Worm (Caenorhabditis elegans) whole organism, mixed stage, embryonic: ENCODE results near the gene garr-1.

ENCODE experiments used
- M03D4.4 ChIP-seq: sonication (generic microtip); optimal IDR thresholded peaks from 2 replicates; lab custom pipeline; 2017; ENCODE audit warnings: mild to moderate bottlenecking, missing genetic modification characterization, missing compliant biosample characterization
- bed-3 ChIP-seq: fragments of 200-800 bp; sonication (Bioruptor generic); optimal IDR thresholded peaks from 3 replicates; lab custom pipeline; 2018; ENCODE audit warnings: mild to moderate bottlenecking, missing genetic modification characterization, moderate library complexity, missing compliant biosample characterization
- blmp-1 ChIP-seq: fragments of 150-350 bp; optimal IDR thresholded peaks from 2 replicates; lab custom pipeline; 2014; ENCODE audit warnings: missing biosample characterization, missing genetic modification characterization
- ceh-39 ChIP-seq: fragments of 150-350 bp; optimal IDR thresholded peaks from 2 replicates; lab custom pipeline; 2014; ENCODE audit warnings: missing biosample characterization, missing genetic modification characterization
- ceh-43 ChIP-seq: fragments of 200-800 bp; sonication (Bioruptor generic); optimal IDR thresholded peaks from 2 replicates; lab custom pipeline; 2018; ENCODE audit warnings: mild to moderate bottlenecking, missing genetic modification characterization, moderate library complexity, missing compliant biosample characterization
- ceh-83 ChIP-seq: fragments of 200-800 bp; sonication (Bioruptor generic); optimal IDR thresholded peaks from 2 replicates; lab custom pipeline; 2018; ENCODE audit warnings: mild to moderate bottlenecking, missing genetic modification characterization, missing compliant biosample characterization
- ces-1 ChIP-seq: fragments of 150-350 bp; optimal IDR thresholded peaks from 2 replicates; lab custom pipeline; 2014; ENCODE audit warnings: missing biosample characterization, missing genetic modification reagents, missing genetic modification characterization
- cnd-1 ChIP-seq: fragments of 200-800 bp; sonication (Bioruptor generic); optimal IDR thresholded peaks from 2 replicates; lab custom pipeline; 2018; ENCODE audit warnings: mild to moderate bottlenecking, missing genetic modification characterization, missing compliant biosample characterization
- drap-1 ChIP-seq: fragments of 200-800 bp; sonication (Bioruptor generic); optimal IDR thresholded peaks from 3 replicates; lab custom pipeline; 2018; ENCODE audit warnings: mild to moderate bottlenecking, missing genetic modification characterization, missing compliant biosample characterization
- elt-1 ChIP-seq: sonication (generic microtip); optimal IDR thresholded peaks from 2 replicates; lab custom pipeline; 2017; ENCODE audit warnings: missing genetic modification characterization, mild to moderate bottlenecking, missing compliant biosample characterization, antibody characterized with exemption, moderate library complexity, borderline replicate concordance; ENCODE audit not compliant: insufficient read depth
- elt-3 ChIP-seq: fragments of 150-350 bp; optimal IDR thresholded peaks from 2 replicates; lab custom pipeline; 2014; ENCODE audit warnings: missing biosample characterization, missing genetic modification characterization
- flh-1 ChIP-seq: fragments of 200-800 bp; sonication (Bioruptor generic); optimal IDR thresholded peaks from 2 replicates; lab custom pipeline; 2018; ENCODE audit warnings: mild to moderate bottlenecking, missing genetic modification characterization, moderate library complexity, missing compliant biosample characterization
- ham-2 ChIP-seq: fragments of 200-800 bp; sonication (Bioruptor generic); optimal IDR thresholded peaks from 2 replicates; lab custom pipeline; 2018; ENCODE audit warnings: mild to moderate bottlenecking, missing genetic modification characterization, missing compliant biosample characterization
- hlh-1 ChIP-seq: fragments of 150-350 bp; optimal IDR thresholded peaks from 2 replicates; lab custom pipeline; 2014; ENCODE audit warnings: missing biosample characterization, missing genetic modification reagents, missing genetic modification characterization
- lin-13 ChIP-seq: fragments of 150-350 bp; optimal IDR thresholded peaks from 2 replicates; lab custom pipeline; 2014; ENCODE audit warnings: missing biosample characterization, missing genetic modification characterization
- lin-32 ChIP-seq: fragments of 200-800 bp; sonication (Bioruptor generic); optimal IDR thresholded peaks from 2 replicates; lab custom pipeline; 2018; ENCODE audit warnings: mild to moderate bottlenecking, missing genetic modification characterization, missing compliant biosample characterization
- lsy-2 ChIP-seq: fragments of 150-350 bp; optimal IDR thresholded peaks from 2 replicates; lab custom pipeline; 2014; ENCODE audit warnings: missing biosample characterization, missing genetic modification characterization
- mab-5 ChIP-seq: fragments of 150-350 bp; optimal IDR thresholded peaks from 2 replicates; lab custom pipeline; 2014; ENCODE audit warnings: missing biosample characterization, missing genetic modification characterization
- mep-1 ChIP-seq: fragments of 150-350 bp; optimal IDR thresholded peaks from 2 replicates; lab custom pipeline; 2017; ENCODE audit warnings: missing biosample characterization, missing genetic modification reagents, missing genetic modification characterization, inconsistent platforms
- mls-2 ChIP-seq: sonication (generic microtip); optimal IDR thresholded peaks from 2 replicates; lab custom pipeline; 2016; ENCODE audit warnings: mild to moderate bottlenecking, missing genetic modification characterization, moderate library complexity, missing compliant biosample characterization
- nhr-12 ChIP-seq: fragments of 150-350 bp; optimal IDR thresholded peaks from 2 replicates; lab custom pipeline; 2014; ENCODE audit warnings: missing biosample characterization, missing genetic modification characterization
- nhr-2 ChIP-seq: fragments of 150-350 bp; optimal IDR thresholded peaks from 2 replicates; lab custom pipeline; 2014; ENCODE audit warnings: missing biosample characterization, missing genetic modification characterization
- nhr-237 ChIP-seq: fragments of 150-350 bp; optimal IDR thresholded peaks from 2 replicates; lab custom pipeline; 2014; ENCODE audit warnings: missing biosample characterization, missing genetic modification characterization
- nhr-28 ChIP-seq: fragments of 150-350 bp; optimal IDR thresholded peaks from 2 replicates; lab custom pipeline; 2014; ENCODE audit warnings: missing biosample characterization, missing genetic modification characterization
- nhr-76 ChIP-seq: sonication (generic microtip); optimal IDR thresholded peaks from 2 replicates; lab custom pipeline; 2017; ENCODE audit warnings: missing biosample characterization, missing genetic modification characterization
- pha-4 ChIP-seq: fragments of 150-350 bp; optimal IDR thresholded peaks from 2 replicates; lab custom pipeline; 2018; ENCODE audit warnings: missing biosample characterization, missing genetic modification reagents, missing genetic modification characterization
- sem-2 ChIP-seq: fragments of 200-800 bp; sonication (Bioruptor generic); optimal IDR thresholded peaks from 2 replicates; lab custom pipeline; 2018; ENCODE audit warnings: mild to moderate bottlenecking, missing genetic modification characterization, missing compliant biosample characterization
- snpc-4 ChIP-seq: fragments of 150-350 bp; optimal IDR thresholded peaks from 2 replicates; lab custom pipeline; 2014; ENCODE audit warnings: missing biosample characterization, missing genetic modification characterization
- sptf-1 ChIP-seq: sonication (generic microtip); optimal IDR thresholded peaks from 2 replicates; lab custom pipeline; 2017; ENCODE audit warnings: mild to moderate bottlenecking, missing genetic modification characterization, moderate library complexity, missing compliant biosample characterization
- tbx-8 ChIP-seq: fragments of 200-800 bp; sonication (Bioruptor generic); optimal IDR thresholded peaks from 2 replicates; lab custom pipeline; 2018; ENCODE audit warnings: mild to moderate bottlenecking, missing genetic modification characterization, moderate library complexity, missing compliant biosample characterization
- unc-120 ChIP-seq: sonication (generic microtip); optimal IDR thresholded peaks from 2 replicates; lab custom pipeline; 2017; ENCODE audit warnings: missing genetic modification characterization, missing compliant biosample characterization; ENCODE audit not compliant: poor library complexity, severe bottlenecking
- unc-39 ChIP-seq: fragments of 150-350 bp; optimal IDR thresholded peaks from 2 replicates; lab custom pipeline; 2014; ENCODE audit warnings: missing biosample characterization, missing genetic modification characterization
- unc-62 ChIP-seq: fragments of 150-350 bp; optimal IDR thresholded peaks from 2 replicates; lab custom pipeline; 2014; ENCODE audit warnings: missing biosample characterization, missing genetic modification reagents, missing genetic modification characterization
- zip-8 ChIP-seq: fragments of 150-350 bp; optimal IDR thresholded peaks from 2 replicates; lab custom pipeline; 2014; ENCODE audit warnings: missing biosample characterization, missing genetic modification characterization
- ztf-11 ChIP-seq: fragments of 150-350 bp; optimal IDR thresholded peaks from 2 replicates; lab custom pipeline; 2014; ENCODE audit warnings: missing biosample characterization, missing genetic modification characterization

The garr-1 gene

DNA sequence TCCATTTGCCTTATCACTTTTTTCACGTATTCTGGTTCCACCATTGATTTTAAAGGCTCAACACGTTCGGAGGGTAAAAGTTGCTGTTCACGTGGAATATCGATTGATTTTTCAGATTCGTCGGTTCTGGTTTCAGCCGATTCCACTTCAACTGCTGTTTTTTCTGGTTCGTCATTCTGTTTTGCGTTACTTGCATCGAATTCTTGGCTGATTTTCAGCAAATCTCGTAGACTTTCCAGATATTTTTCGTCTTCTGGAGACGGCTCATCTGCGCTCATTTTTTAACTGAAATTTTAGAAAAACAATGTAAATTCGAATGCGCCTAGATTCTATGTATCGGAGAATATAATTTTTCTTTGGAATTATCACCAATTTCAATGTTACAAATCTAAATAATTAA, 6.3 kb upstream of the garr-1 start, which contains the start of gene eri-1:
eri-1 (minus strand) TSS at position 285 of the 400 bp plus-strand sequence.
- TF ChIP-seq lin-32 (GFP tag; lab: Kevin White, UChicago) = no peak
- TF ChIP-seq zip-8 (tag; lab: Kevin White, UChicago) = no peak
- no peak for TF ChIP-seq ztf-11
- TF ChIP-seq sem-2 = no peak
- TF ChIP-seq lin-13 = no peak
- TF ChIP-seq bed-3 (GFP tag; lab: Kevin White, UChicago) = no peak
- no peak for TF ChIP-seq blmp-1 (tag; lab: Kevin White, UChicago)
- no peak for TF ChIP-seq hlh-1 (tag; lab: Kevin White, UChicago)
- TF ChIP-seq M03D4.4 (tag; lab: Kevin White, UChicago) = no peak
- TF ChIP-seq, all 35 proteins: peak for 0

DNA sequence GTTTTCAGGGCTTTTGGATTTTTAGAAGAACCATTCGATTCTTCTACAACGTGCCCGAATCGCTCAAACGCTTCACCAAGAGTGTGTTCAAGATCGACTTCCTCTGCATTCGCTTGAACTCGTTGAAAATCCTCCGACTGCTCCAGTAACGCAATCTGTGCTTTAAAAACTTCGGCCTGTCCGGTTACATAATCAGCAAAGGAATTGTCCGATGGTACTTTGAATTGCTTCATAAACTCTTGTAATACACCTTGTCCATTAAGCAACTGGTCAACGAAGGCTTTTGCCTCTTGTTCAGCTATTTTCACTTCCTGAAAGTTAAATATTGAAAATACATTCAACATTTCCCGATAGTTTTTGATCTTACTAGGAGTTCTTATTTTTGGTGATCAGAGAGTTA, 5.3 kb upstream of the garr-1 start:
- no peak for TF ChIP-seq drap-1 (GFP tag; lab: Kevin White, UChicago)
- no peak for TF ChIP-seq elt-3 (tag; lab: Kevin White, UChicago)
- no peak for TF ChIP-seq nhr-28 (tag; lab: Kevin White, UChicago)
- TF ChIP-seq elt-1 (tag; lab: Kevin White, UChicago) = no peak
- no peak for TF ChIP-seq flh-1 (GFP tag; lab: Kevin White, UChicago)
- TF ChIP-seq unc-120 = no peak
- no peak for TF ChIP-seq hlh-1 (tag; lab: Kevin White, UChicago)
- TF ChIP-seq unc-62 (GFP tag; lab: Kevin White, UChicago) = no peak
- no peak for TF ChIP-seq blmp-1 (tag; lab: Kevin White, UChicago)
- TF ChIP-seq ces-1 (GFP tag; lab: Kevin White, UChicago) = no peak
- no peak for TF ChIP-seq nhr-237
- TF ChIP-seq sptf-1 = no peak
- TF ChIP-seq nhr-2 (tag; lab: Kevin White, UChicago) = no peak
- no peak for TF ChIP-seq sem-2
- TF ChIP-seq lin-32 (GFP tag; lab: Kevin White, UChicago) = no peak
- no peak for TF ChIP-seq cnd-1 (tag; lab: Kevin White, UChicago)
- no peak for TF ChIP-seq nhr-76 (tag; lab: Kevin White, UChicago)
- TF ChIP-seq snpc-4 = no peak

DNA sequence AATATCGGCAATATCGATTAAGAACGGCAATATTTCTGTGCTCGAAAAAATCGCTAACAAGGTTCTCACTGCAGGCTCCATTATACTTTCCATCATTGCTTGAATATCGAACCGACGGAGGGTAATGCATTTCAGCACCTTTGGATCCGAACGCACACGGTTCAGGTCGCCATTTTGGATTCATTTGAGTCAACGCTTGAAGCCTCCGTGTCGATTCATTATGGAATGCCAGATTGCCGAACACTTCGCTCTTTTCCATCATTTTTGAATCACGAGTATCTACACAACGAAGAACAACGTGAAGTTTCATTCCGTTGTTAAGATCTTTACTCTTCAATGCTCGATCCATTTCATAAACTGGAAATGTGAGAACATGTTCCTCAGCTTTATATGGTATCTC, 3.9 kb upstream of the garr-1 start:
- TF ChIP-seq ces-1 (GFP tag; lab: Kevin White, UChicago) (no peak), ham-2 (GFP tag; lab: Kevin White, UChicago) (no peak), sptf-1 (no peak), mep-1 (tag; lab: Kevin White, UChicago) (no peak), zip-8 (tag; lab: Kevin White, UChicago) (no peak), hlh-1 (tag; lab: Kevin White, UChicago) (no peak), bed-3 (GFP tag; lab: Kevin White, UChicago) (no peak), sem-2 (no peak), pha-4 (tag; lab: Kevin White, UChicago) (no peak)

DNA sequence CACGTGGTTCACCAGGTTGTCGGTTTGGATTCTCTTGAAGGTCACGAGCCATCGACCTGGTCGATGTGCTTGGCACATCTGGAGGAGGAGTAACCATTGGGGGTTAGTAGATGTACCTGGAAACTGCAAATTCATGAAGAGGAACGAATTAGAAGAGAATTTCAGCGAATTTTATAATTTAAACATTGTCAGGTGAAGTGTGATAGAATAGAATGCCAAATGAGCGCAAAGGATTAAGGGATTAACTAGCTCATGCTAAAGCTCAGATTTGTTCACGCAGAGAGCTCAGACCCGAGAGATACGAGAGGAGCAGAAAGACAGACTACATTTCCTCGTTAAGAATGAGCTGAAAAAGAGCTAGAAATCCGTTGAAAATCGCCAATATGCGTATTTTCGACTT, 916 bp upstream of the garr-1 start, which contains the start of gene daf-18:
daf-18 (minus strand) TSS at position 126 of the 400 bp plus-strand sequence.
- TF ChIP-seq sptf-1 (no peak), nhr-2 (tag; lab: Kevin White, UChicago) (no peak), ceh-43 (GFP tag; lab: Kevin White, UChicago) (no peak), nhr-28 (tag; lab: Kevin White, UChicago) (no peak), unc-39 (tag; lab: Kevin White, UChicago) (no peak), cnd-1 (tag; lab: Kevin White, UChicago) (no peak), pha-4 (tag; lab: Kevin White, UChicago) (no peak), lsy-2 (tag; lab: Kevin White, UChicago) (no peak), sem-2 (no peak), ceh-83 (GFP tag; lab: Kevin White, UChicago) (no peak), mab-5 (tag; lab: Kevin White, UChicago) (no peak), elt-3 (tag; lab: Kevin White, UChicago) (no peak), ham-2 (GFP tag; lab: Kevin White, UChicago) (no peak), bed-3 (GFP tag; lab: Kevin White, UChicago) (no peak), M03D4.4 (tag; lab: Kevin White, UChicago) (no peak), blmp-1 (tag; lab: Kevin White, UChicago) (no peak)

DNA sequence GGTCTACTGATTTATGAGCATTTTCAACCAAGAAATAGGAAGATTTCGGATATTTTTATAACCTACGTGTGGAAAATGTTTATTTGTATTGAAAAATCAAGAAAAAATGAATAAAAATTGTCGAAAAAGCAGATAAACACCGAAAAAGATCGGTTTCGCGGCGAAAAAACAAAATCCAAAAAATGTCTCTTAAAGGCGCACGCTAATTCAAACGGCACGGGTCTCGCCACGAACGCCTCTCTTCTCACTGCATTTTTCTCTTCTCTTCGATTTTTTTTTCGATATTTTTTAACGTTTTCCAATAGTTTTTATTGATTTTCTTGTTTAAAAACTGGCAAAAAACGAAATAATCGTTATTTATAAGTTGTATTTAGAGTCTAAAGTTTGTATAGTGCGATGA, 422 bp upstream of the garr-1 start:
- TF ChIP-seq unc-62 (GFP tag; lab: Kevin White, UChicago) = no peak
- TF ChIP-seq unc-39 (tag; lab: Kevin White, UChicago) = no peak
- TF ChIP-seq mep-1 (tag; lab: Kevin White, UChicago) = peak; percentile 48
- no peak for TF ChIP-seq lin-13
- peak; percentile 58 for TF ChIP-seq ceh-39 (tag; lab: Kevin White, UChicago)
- peak; percentile 2 for TF ChIP-seq nhr-237
- no peak for TF ChIP-seq elt-1 (tag; lab: Kevin White, UChicago)
- no peak for TF ChIP-seq elt-3 (tag; lab: Kevin White, UChicago)
- no peak for TF ChIP-seq ztf-11
- TF ChIP-seq ceh-43 (GFP tag; lab: Kevin White, UChicago) = no peak
- peak; percentile 27 for TF ChIP-seq unc-120
- no peak for TF ChIP-seq nhr-2 (tag; lab: Kevin White, UChicago)
- no peak for TF ChIP-seq lin-32 (GFP tag; lab: Kevin White, UChicago)
- no peak for TF ChIP-seq snpc-4
- peak; percentile 40 for TF ChIP-seq ces-1 (GFP tag; lab: Kevin White, UChicago)
- TF ChIP-seq tbx-8 = no peak
- TF ChIP-seq mls-2 (tag; lab: Kevin White, UChicago) = no peak
- TF ChIP-seq pha-4 (tag; lab: Kevin White, UChicago) = no peak
- TF ChIP-seq bed-3 (GFP tag; lab: Kevin White, UChicago) = no peak
- no peak for TF ChIP-seq ham-2 (GFP tag; lab: Kevin White, UChicago)
- TF ChIP-seq nhr-12 (tag; lab: Kevin White, UChicago) = no peak
- no peak for TF ChIP-seq sptf-1
- no peak for TF ChIP-seq nhr-28 (tag; lab: Kevin White, UChicago)
- TF ChIP-seq lsy-2 (tag; lab: Kevin White, UChicago) = peak; percentile 54
- no peak for TF ChIP-seq flh-1 (GFP tag; lab: Kevin White, UChicago)
- TF ChIP-seq drap-1 (GFP tag; lab: Kevin White, UChicago) = no peak
